Worm (Caenorhabditis elegans) whole organism, midembryonic: ENCODE data around the gene hda-4.

Source experiments
- T22C8.4 ChIP-seq: fragments of 200-800 bp; sonication (Bioruptor generic); IDR thresholded peaks from 2 replicates; pipeline ENCODE4 v1.3.6; 2022; ENCODE audit warnings: missing genetic modification characterization, missing compliant biosample characterization
- cog-1 ChIP-seq: sonication (generic microtip); optimal IDR thresholded peaks from 2 replicates; lab custom pipeline; 2016; ENCODE audit warnings: missing genetic modification characterization, missing compliant biosample characterization
- flt-1 ChIP-seq: fragments of 200-800 bp; sonication (Bioruptor generic); IDR thresholded peaks from 2 replicates; pipeline ENCODE4 v1.3.6; 2022; ENCODE audit warnings: missing genetic modification characterization, missing compliant biosample characterization
- klf-2 ChIP-seq: fragments of 200-800 bp; sonication (Bioruptor generic); conservative IDR thresholded peaks from 2 replicates; pipeline ENCODE4 v1.3.6; 2022; ENCODE audit warnings: missing genetic modification reagents, missing genetic modification characterization, missing compliant biosample characterization
- med-1 ChIP-seq: sonication (generic microtip); optimal IDR thresholded peaks from 2 replicates; lab custom pipeline; 2017; ENCODE audit warnings: missing genetic modification characterization, mild to moderate bottlenecking, missing compliant biosample characterization, antibody characterized with exemption, missing genetic modification reagents; ENCODE audit not compliant: insufficient read depth
- tab-1 ChIP-seq: fragments of 200-800 bp; sonication (Bioruptor generic); IDR thresholded peaks from 2 replicates; pipeline ENCODE4 v1.3.6; 2022; ENCODE audit warnings: missing genetic modification characterization, missing compliant biosample characterization
- ztf-23 ChIP-seq: fragments of 200-800 bp; sonication (Bioruptor generic); IDR thresholded peaks from 2 replicates; pipeline ENCODE4 v1.3.6; 2022; ENCODE audit warnings: missing genetic modification reagents, missing genetic modification characterization, missing compliant biosample characterization

- TF ChIP-seq klf-2 (GFP tag; lab: Robert Waterston, UW), result no peak
- TF ChIP-seq flt-1 (GFP tag; lab: Robert Waterston, UW), result no peak
- TF ChIP-seq tab-1 (GFP tag; lab: Robert Waterston, UW), result no peak
- TF ChIP-seq T22C8.4 (GFP tag; lab: Robert Waterston, UW), result no peak
- no peak for TF ChIP-seq cog-1 (tag; lab: Kevin White, UChicago)
- TF ChIP-seq med-1 (GFP tag; lab: Kevin White, UChicago), result no peak
- TF ChIP-seq ztf-23 (GFP tag; lab: Robert Waterston, UW), result no peak
These were observed 41.4 kb upstream of the hda-4 start, which contains the start of gene F22H10.11 for ce11 chrX:16687945-16688344.
